Worm (Caenorhabditis elegans): ENCODE results near the gene C09F12.2.

- no peak for TF ChIP-seq tbx-2 (tag; optimal IDR thresholded peaks at IDR 0.05)
- TF ChIP-seq nhr-11 (tag; optimal IDR thresholded peaks at IDR 0.05), result no peak
- no peak for TF ChIP-seq ama-1 (optimal IDR thresholded peaks at IDR 0.05)
- no peak for TF ChIP-seq mdl-1 (tag; optimal IDR thresholded peaks at IDR 0.05)
- TF ChIP-seq irx-1 (tag; optimal IDR thresholded peaks at IDR 0.05), result no peak
- no peak for TF ChIP-seq fos-1 (tag; optimal IDR thresholded peaks at IDR 0.05)
- no peak for TF ChIP-seq skn-1 (tag; optimal IDR thresholded peaks at IDR 0.05)
- TF ChIP-seq rnt-1 (tag; optimal IDR thresholded peaks at IDR 0.05), result no peak
- no peak for TF ChIP-seq snpc-4 (tag; optimal IDR thresholded peaks at IDR 0.05)
- no peak for TF ChIP-seq nhr-85 (tag)
- no peak for TF ChIP-seq nhr-28 (tag; optimal IDR thresholded peaks at IDR 0.05)
- no peak for TF ChIP-seq unc-62 (GFP tag; optimal IDR thresholded peaks at IDR 0.05)
These were observed 10.9 kb upstream of the C09F12.2 start, which contains the start of gene C09F12.3 for ce11 chrX:11042777-11043176.
